Worm (Caenorhabditis elegans) whole organism, late embryonic: ENCODE measurements around the gene rsd-3.

Source experiments
- C08G9.2 ChIP-seq: sonication (generic microtip); optimal IDR thresholded peaks from 2 replicates; lab custom pipeline; 2016; ENCODE audit warnings: mild to moderate bottlenecking, missing genetic modification characterization, moderate library complexity, missing compliant biosample characterization
- C38D4.7 ChIP-seq: fragments of 200-800 bp; sonication (Bioruptor generic); optimal IDR thresholded peaks from 2 replicates; lab custom pipeline; 2018; ENCODE audit warnings: mild to moderate bottlenecking, missing genetic modification characterization, moderate library complexity, missing compliant biosample characterization
- K02D7.2 ChIP-seq: sonication (generic microtip); optimal IDR thresholded peaks from 2 replicates; lab custom pipeline; 2017; ENCODE audit warnings: mild to moderate bottlenecking, missing genetic modification characterization, missing compliant biosample characterization
- Y22D7AL.16 ChIP-seq: sonication (generic microtip); optimal IDR thresholded peaks from 2 replicates; lab custom pipeline; 2016; ENCODE audit warnings: missing genetic modification characterization, missing compliant biosample characterization
- ceh-18 ChIP-seq: sonication (generic microtip); optimal IDR thresholded peaks from 2 replicates; lab custom pipeline; 2016; ENCODE audit warnings: missing genetic modification characterization, missing compliant biosample characterization
- ceh-2 ChIP-seq: sonication (generic microtip); optimal IDR thresholded peaks from 2 replicates; lab custom pipeline; 2016; ENCODE audit warnings: missing genotype, missing genetic modification characterization, missing compliant biosample characterization
- ceh-22 ChIP-seq: sonication (generic microtip); optimal IDR thresholded peaks from 2 replicates; lab custom pipeline; 2017; ENCODE audit warnings: missing biosample characterization, missing genetic modification characterization
- ceh-24 ChIP-seq: sonication (generic microtip); optimal IDR thresholded peaks from 2 replicates; lab custom pipeline; 2016; ENCODE audit warnings: mild to moderate bottlenecking, missing genetic modification characterization, missing compliant biosample characterization
- ceh-31 ChIP-seq: sonication (generic microtip); optimal IDR thresholded peaks from 2 replicates; lab custom pipeline; 2016; ENCODE audit warnings: missing genetic modification characterization, missing compliant biosample characterization
- ceh-34 ChIP-seq: sonication (generic microtip); optimal IDR thresholded peaks from 2 replicates; lab custom pipeline; 2016; ENCODE audit warnings: mild to moderate bottlenecking, missing genetic modification characterization, missing compliant biosample characterization
- ceh-45 ChIP-seq: fragments of 200-800 bp; sonication (Bioruptor generic); IDR thresholded peaks from 2 replicates; pipeline ENCODE4 v1.3.6; 2022; ENCODE audit warnings: missing genetic modification reagents, missing genetic modification characterization, missing compliant biosample characterization
- ceh-6 ChIP-seq: fragments of 200-800 bp; sonication (Bioruptor generic); optimal IDR thresholded peaks from 2 replicates; lab custom pipeline; 2018; ENCODE audit warnings: mild to moderate bottlenecking, missing genetic modification characterization, missing compliant biosample characterization
- che-1 ChIP-seq: sonication (generic microtip); optimal IDR thresholded peaks from 2 replicates; lab custom pipeline; 2016; ENCODE audit warnings: mild to moderate bottlenecking, missing genetic modification characterization, missing compliant biosample characterization
- dmd-4 ChIP-seq: sonication (generic microtip); optimal IDR thresholded peaks from 2 replicates; lab custom pipeline; 2016; ENCODE audit warnings: borderline replicate concordance, missing genetic modification characterization, missing compliant biosample characterization
- ets-4 ChIP-seq: sonication (generic microtip); optimal IDR thresholded peaks from 2 replicates; lab custom pipeline; 2016; ENCODE audit warnings: missing genetic modification characterization, missing compliant biosample characterization
- eyg-1 ChIP-seq: sonication (generic microtip); optimal IDR thresholded peaks from 2 replicates; lab custom pipeline; 2016; ENCODE audit warnings: missing genotype, missing genetic modification characterization, missing compliant biosample characterization
- fax-1 ChIP-seq: sonication (generic microtip); optimal IDR thresholded peaks from 2 replicates; lab custom pipeline; 2016; ENCODE audit warnings: missing genotype, missing genetic modification characterization, missing compliant biosample characterization
- hlh-13 ChIP-seq: fragments of 200-800 bp; sonication (Bioruptor generic); optimal IDR thresholded peaks from 2 replicates; lab custom pipeline; 2018; ENCODE audit warnings: mild to moderate bottlenecking, missing genetic modification characterization, missing compliant biosample characterization
- hlh-15 ChIP-seq: sonication (generic microtip); optimal IDR thresholded peaks from 2 replicates; lab custom pipeline; 2016; ENCODE audit warnings: missing genetic modification characterization, missing compliant biosample characterization
- hlh-30 ChIP-seq: sonication (generic microtip); optimal IDR thresholded peaks from 2 replicates; lab custom pipeline; 2017; ENCODE audit warnings: antibody characterized with exemption, missing genetic modification characterization, missing compliant biosample characterization; ENCODE audit not compliant: insufficient read depth
- hlh-8 ChIP-seq: sonication (generic microtip); optimal IDR thresholded peaks from 2 replicates; lab custom pipeline; 2016; ENCODE audit warnings: missing genotype, missing genetic modification characterization, missing compliant biosample characterization
- lim-6 ChIP-seq: sonication (generic microtip); optimal IDR thresholded peaks from 2 replicates; lab custom pipeline; 2016; ENCODE audit warnings: missing genetic modification characterization, missing compliant biosample characterization
- lin-11 ChIP-seq: fragments of 200-800 bp; sonication (Bioruptor generic); optimal IDR thresholded peaks from 2 replicates; lab custom pipeline; 2018; ENCODE audit warnings: mild to moderate bottlenecking, missing genetic modification characterization, missing compliant biosample characterization
- mec-3 ChIP-seq: sonication (generic microtip); optimal IDR thresholded peaks from 2 replicates; lab custom pipeline; 2016; ENCODE audit warnings: borderline replicate concordance, missing genetic modification characterization, missing compliant biosample characterization
- nfya-1 ChIP-seq: sonication (generic microtip); optimal IDR thresholded peaks from 2 replicates; lab custom pipeline; 2017; ENCODE audit warnings: missing genetic modification characterization, mild to moderate bottlenecking, missing compliant biosample characterization, antibody characterized with exemption, moderate library complexity
- nhr-11 ChIP-seq: fragments of 150-350 bp; optimal IDR thresholded peaks from 2 replicates; lab custom pipeline; 2014; ENCODE audit warnings: missing biosample characterization, missing genetic modification characterization
- nhr-232 ChIP-seq: sonication (generic microtip); optimal IDR thresholded peaks from 2 replicates; lab custom pipeline; 2016; ENCODE audit warnings: missing genetic modification characterization, missing compliant biosample characterization
- odd-2 ChIP-seq: sonication (generic microtip); optimal IDR thresholded peaks from 2 replicates; lab custom pipeline; 2017; ENCODE audit warnings: antibody characterized with exemption, mild to moderate bottlenecking, missing genetic modification characterization, missing compliant biosample characterization
- pag-3 ChIP-seq: sonication (generic microtip); optimal IDR thresholded peaks from 2 replicates; lab custom pipeline; 2016; ENCODE audit warnings: missing compliant biosample characterization, missing genetic modification characterization, borderline replicate concordance
- pha-4 ChIP-seq: fragments of 150-350 bp; optimal IDR thresholded peaks from 2 replicates; lab custom pipeline; 2018; ENCODE audit warnings: missing biosample characterization, missing genetic modification reagents, missing genetic modification characterization
- pqm-1 ChIP-seq: sonication (generic microtip); optimal IDR thresholded peaks from 2 replicates; lab custom pipeline; 2016; ENCODE audit warnings: missing genetic modification characterization, missing compliant biosample characterization
- rnt-1 ChIP-seq: sonication (generic microtip); optimal IDR thresholded peaks from 2 replicates; lab custom pipeline; 2016; ENCODE audit warnings: missing genetic modification characterization, missing compliant biosample characterization
- sox-4 ChIP-seq: sonication (generic microtip); optimal IDR thresholded peaks from 2 replicates; lab custom pipeline; 2017; ENCODE audit warnings: mild to moderate bottlenecking, missing genetic modification characterization, inconsistent platforms, missing compliant biosample characterization
- tbx-2 ChIP-seq: sonication (generic microtip); optimal IDR thresholded peaks from 2 replicates; lab custom pipeline; 2016; ENCODE audit warnings: missing genetic modification characterization, missing compliant biosample characterization
- unc-3 ChIP-seq, 2 experiments: fragments of 200-800 bp in 1 of 2; sonication (Bioruptor generic) in 1 of 2; sonication (generic microtip) in 1 of 2; conservative IDR thresholded peaks in 1 of 2; optimal IDR thresholded peaks in 1 of 2; 2 replicates each; pipeline versions ENCODE4 v1.3.6 to Lab custom; 2016 to 2022; ENCODE audit warnings: missing compliant biosample characterization in 2 of 2, missing genetic modification characterization in 2 of 2, missing genetic modification reagents in 1 of 2
- unc-42 ChIP-seq: sonication (generic microtip); optimal IDR thresholded peaks from 2 replicates; lab custom pipeline; 2016; ENCODE audit warnings: missing genotype, missing genetic modification characterization, missing compliant biosample characterization
- unc-86 ChIP-seq: sonication (generic microtip); optimal IDR thresholded peaks from 2 replicates; lab custom pipeline; 2016; ENCODE audit warnings: missing genetic modification characterization, missing compliant biosample characterization
- zip-5 ChIP-seq: sonication (generic microtip); optimal IDR thresholded peaks from 2 replicates; lab custom pipeline; 2016; ENCODE audit warnings: missing genetic modification characterization, missing compliant biosample characterization
- ztf-16 ChIP-seq: sonication (generic microtip); optimal IDR thresholded peaks from 2 replicates; lab custom pipeline; 2017; ENCODE audit warnings: missing genetic modification characterization, missing compliant biosample characterization

Gene rsd-3

ce11 chrX:11828661-11829060 is 30.4 kb downstream of the rsd-3 start:
- TF ChIP-seq pag-3 (tag; lab: Kevin White, UChicago) (no peak), eyg-1 (tag; lab: Kevin White, UChicago) (no peak), ceh-22 (no peak), unc-3 (GFP tag; conservative IDR thresholded peaks at IDR 0.05; lab: Robert Waterston, UW) (no peak), unc-3 (tag; optimal IDR thresholded peaks at IDR 0.05; lab: Kevin White, UChicago) (no peak)

- TF ChIP-seq ceh-18 = no peak
- no peak for TF ChIP-seq lin-11
- TF ChIP-seq ceh-34 (tag; lab: Kevin White, UChicago) = no peak
- TF ChIP-seq ceh-45 (GFP tag; lab: Robert Waterston, UW) = no peak
- TF ChIP-seq ceh-24 (tag; lab: Kevin White, UChicago) = no peak
- TF ChIP-seq ceh-22 = no peak
- no peak for TF ChIP-seq nhr-11 (tag; lab: Kevin White, UChicago)
- no peak for TF ChIP-seq nhr-232 (tag; lab: Kevin White, UChicago)
- no peak for TF ChIP-seq C08G9.2
- TF ChIP-seq mec-3 (tag; lab: Kevin White, UChicago) = no peak
- TF ChIP-seq dmd-4 (tag; lab: Kevin White, UChicago) = no peak
- TF ChIP-seq che-1 = no peak
- no peak for TF ChIP-seq unc-3 (GFP tag; conservative IDR thresholded peaks at IDR 0.05; lab: Robert Waterston, UW)
- no peak for TF ChIP-seq unc-3 (tag; optimal IDR thresholded peaks at IDR 0.05; lab: Kevin White, UChicago)
- no peak for TF ChIP-seq ets-4
- no peak for TF ChIP-seq Y22D7AL.16 (tag; lab: Kevin White, UChicago)
Measured at ce11 chrX:11837378-11837777, 39.1 kb downstream of the rsd-3 start, which contains the start of gene taf-7.1. taf-7.1 (minus strand) TSS chrX:11837478.

ce11 chrX:11843363-11843762 is 45.1 kb downstream of the rsd-3 start, which contains the start of gene F54F7.2:
F54F7.2 (plus strand) TSS chrX:11843663.
- no peak for TF ChIP-seq sox-4
- TF ChIP-seq odd-2 (tag; lab: Kevin White, UChicago) = no peak
- no peak for TF ChIP-seq ceh-2 (tag; lab: Kevin White, UChicago)
- no peak for TF ChIP-seq pha-4
- TF ChIP-seq hlh-8 = no peak
- no peak for TF ChIP-seq zip-5 (tag; lab: Kevin White, UChicago)
- TF ChIP-seq unc-86 = no peak
- no peak for TF ChIP-seq ztf-16 (tag; lab: Kevin White, UChicago)

ce11 chrX:11848618-11849017 is 50.3 kb downstream of the rsd-3 start, which contains the start of gene F54F7.9:
F54F7.9 (minus strand) TSS chrX:11848718.
- no peak for TF ChIP-seq ceh-31
- TF ChIP-seq pag-3 (tag; lab: Kevin White, UChicago) = no peak
- no peak for TF ChIP-seq dmd-4 (tag; lab: Kevin White, UChicago)
- TF ChIP-seq unc-42 = no peak
- TF ChIP-seq ets-4 = no peak
- no peak for TF ChIP-seq ceh-6 (GFP tag; lab: Kevin White, UChicago)
- no peak for TF ChIP-seq ceh-22
- no peak for TF ChIP-seq hlh-30 (tag; lab: Kevin White, UChicago)
- TF ChIP-seq hlh-15 = no peak
- no peak for TF ChIP-seq nfya-1 (tag; lab: Kevin White, UChicago)
- no peak for TF ChIP-seq ztf-16 (tag; lab: Kevin White, UChicago)
- no peak for TF ChIP-seq pqm-1 (tag; lab: Kevin White, UChicago)
- no peak for TF ChIP-seq hlh-13
- no peak for TF ChIP-seq lim-6 (tag; lab: Kevin White, UChicago)

ce11 chrX:11850082-11850481 is 51.8 kb downstream of the rsd-3 start, which contains the start of gene F54F7.3:
F54F7.3 (minus strand) TSS chrX:11850182.
- TF ChIP-seq ceh-34 (tag; lab: Kevin White, UChicago) = no peak
- TF ChIP-seq nfya-1 (tag; lab: Kevin White, UChicago) = no peak
- no peak for TF ChIP-seq tbx-2 (tag; lab: Kevin White, UChicago)
- no peak for TF ChIP-seq fax-1 (tag; lab: Kevin White, UChicago)
- TF ChIP-seq ceh-24 (tag; lab: Kevin White, UChicago) = no peak
- TF ChIP-seq ceh-22 = no peak
- no peak for TF ChIP-seq C38D4.7 (GFP tag; lab: Kevin White, UChicago)
- TF ChIP-seq nhr-232 (tag; lab: Kevin White, UChicago) = no peak
- no peak for TF ChIP-seq rnt-1
- TF ChIP-seq zip-5 (tag; lab: Kevin White, UChicago) = no peak
- TF ChIP-seq ets-4 = no peak
- TF ChIP-seq pha-4 = no peak
- no peak for TF ChIP-seq K02D7.2
- no peak for TF ChIP-seq sox-4
